Fruit fly (Drosophila melanogaster): Measurements from ENCODE around the gene CG4666.

CG4666 gene

DNA sequence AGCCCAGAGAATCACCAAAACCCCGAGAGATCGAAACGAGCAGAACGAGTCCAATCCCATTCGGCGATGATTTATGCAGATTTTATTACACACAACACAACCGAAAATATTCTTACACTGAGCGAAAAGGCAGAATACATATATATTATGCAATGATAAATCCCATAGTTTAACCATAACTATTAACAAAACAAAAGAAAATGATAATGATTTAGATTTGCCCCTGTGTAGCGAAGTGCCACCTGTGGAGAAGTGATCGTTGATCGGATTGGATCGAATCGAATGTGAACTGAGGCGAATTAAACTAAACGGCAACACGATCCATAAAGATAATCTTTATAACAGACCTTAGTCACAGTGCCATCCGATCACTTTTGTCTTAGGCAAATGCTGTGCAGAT is 48.6 kb downstream of the CG4666 start (continued):
- peak; percentile 63 for TF ChIP-seq CG15269 (tag; optimal IDR thresholded peaks at IDR 0.05)

DNA sequence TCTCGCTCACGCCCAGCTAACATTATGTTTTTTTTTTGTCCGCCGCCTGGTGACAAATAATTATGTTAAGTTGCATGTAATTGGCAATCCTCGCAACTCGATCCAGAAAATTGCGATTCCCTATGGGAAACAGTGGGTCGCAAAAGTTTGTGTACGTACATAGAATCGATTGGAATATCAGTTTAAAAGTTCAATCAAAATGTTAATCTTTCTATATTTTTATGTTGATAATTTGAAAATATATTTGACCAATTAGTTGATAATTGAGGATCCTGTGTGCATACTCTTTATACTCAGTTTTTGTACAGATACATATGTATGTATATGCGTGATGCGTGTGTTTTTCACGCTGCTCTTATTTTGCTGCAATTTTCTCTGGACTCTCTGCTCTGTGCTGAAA is 49.7 kb downstream of the CG4666 start:
- TF ChIP-seq Dref (GFP tag; IDR thresholded peaks at IDR 0.05) (no peak), pfk (GFP tag; optimal IDR thresholded peaks at IDR 0.05) (no peak), unc-4 (GFP tag; IDR thresholded peaks at IDR 0.05; ENCODE audit: partially characterized antibody) (no peak), tup (GFP tag; optimal IDR thresholded peaks at IDR 0.05) (no peak), bcd (GFP tag; optimal IDR thresholded peaks at IDR 0.05) (no peak), CG4854 (GFP tag; optimal IDR thresholded peaks at IDR 0.05) (no peak), zen (tag; optimal IDR thresholded peaks at IDR 0.05) (no peak), CG31365 (tag; optimal IDR thresholded peaks at IDR 0.05) (no peak), Lim3 (GFP tag; IDR thresholded peaks at IDR 0.05) (no peak), p53 (GFP tag; optimal IDR thresholded peaks at IDR 0.05) (no peak), Ptx1 (GFP tag; IDR thresholded peaks at IDR 0.05) (0 out of 2 replicates have a peak, but pooled peaks have one; percentile 15), Asciz (GFP tag; optimal IDR thresholded peaks at IDR 0.05) (no peak), ERR (GFP tag; optimal IDR thresholded peaks at IDR 0.05) (no peak), danr (GFP tag; IDR thresholded peaks at IDR 0.05) (no peak), CG3163 (GFP tag; optimal IDR thresholded peaks at IDR 0.05) (no peak), psq (GFP tag; optimal IDR thresholded peaks at IDR 0.05) (no peak), CG12769 (tag; optimal IDR thresholded peaks at IDR 0.05) (no peak), CG13624 (GFP tag; optimal IDR thresholded peaks at IDR 0.05) (no peak), Camta (GFP tag; optimal IDR thresholded peaks at IDR 0.05) (no peak), Hey (tag; optimal IDR thresholded peaks at IDR 0.05) (no peak), Rx (GFP tag; IDR thresholded peaks at IDR 0.05) (no peak), Max (GFP tag; optimal IDR thresholded peaks at IDR 0.05) (no peak), gem (tag; optimal IDR thresholded peaks at IDR 0.05) (peak; percentile 10), CG10366 (GFP tag; IDR thresholded peaks at IDR 0.05) (no peak), CG4820 (GFP tag; optimal IDR thresholded peaks at IDR 0.05) (no peak), sug (tag; optimal IDR thresholded peaks at IDR 0.05) (no peak), CG3847 (GFP tag; IDR thresholded peaks at IDR 0.05) (no peak), CG5180 (GFP tag; optimal IDR thresholded peaks at IDR 0.05) (no peak), scrt (GFP tag; optimal IDR thresholded peaks at IDR 0.05) (no peak), tio (GFP tag; optimal IDR thresholded peaks at IDR 0.05) (no peak), H15 (GFP tag; IDR thresholded peaks at IDR 0.05) (no peak), Ssrp (tag; optimal IDR thresholded peaks at IDR 0.05) (no peak), NFAT (GFP tag; IDR thresholded peaks at IDR 0.05) (no peak), MTF-1 (GFP tag; optimal IDR thresholded peaks at IDR 0.05; ENCODE audit: borderline replicate concordance) (no peak), fd96Cb (tag; optimal IDR thresholded peaks at IDR 0.05) (no peak), ash1 (GFP tag; optimal IDR thresholded peaks at IDR 0.05) (no peak), amos (GFP tag; IDR thresholded peaks at IDR 0.05; ENCODE audit: partially characterized antibody) (no peak), tin (GFP tag; optimal IDR thresholded peaks at IDR 0.05) (no peak), CG33213 (GFP tag; optimal IDR thresholded peaks at IDR 0.05) (no peak), CG12391 (tag; optimal IDR thresholded peaks at IDR 0.05) (no peak), nom (GFP tag; optimal IDR thresholded peaks at IDR 0.05) (peak; percentile 38), pho (GFP tag; optimal IDR thresholded peaks at IDR 0.05) (no peak), tap (tag; optimal IDR thresholded peaks at IDR 0.05) (no peak), CG13287 (GFP tag; IDR thresholded peaks at IDR 0.05; ENCODE audit: partially characterized antibody) (no peak), Lhr (GFP tag; optimal IDR thresholded peaks at IDR 0.05) (no peak), slou (GFP tag; optimal IDR thresholded peaks at IDR 0.05) (no peak), CG3407 (GFP tag; optimal IDR thresholded peaks at IDR 0.05) (no peak), CG17385 (GFP tag; optimal IDR thresholded peaks at IDR 0.05) (no peak)
